Worm (Caenorhabditis elegans): ENCODE data around the gene T13A10.1.

DNA sequence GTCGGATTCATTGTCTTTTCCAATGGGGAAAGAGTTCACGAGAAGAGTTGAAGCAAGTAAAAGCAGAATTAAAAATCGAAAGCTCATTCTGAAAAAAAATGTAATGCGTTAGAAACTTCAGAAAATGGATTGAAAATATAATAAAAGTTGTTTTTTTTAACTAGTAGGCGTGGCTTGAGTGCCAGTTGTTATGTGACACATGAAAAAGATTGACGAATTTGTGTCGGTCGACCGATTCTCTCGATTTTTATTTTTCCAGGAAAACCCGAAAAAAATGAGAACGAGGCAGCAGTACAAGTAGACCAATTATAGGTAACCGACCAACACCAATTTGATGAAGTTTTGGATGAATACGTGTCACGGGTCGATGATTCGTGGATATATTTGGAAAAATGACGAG, 16.1 kb upstream of the T13A10.1 start, which contains the start of gene nlp-16:
- TF ChIP-seq scrt-1 (GFP tag; IDR thresholded peaks at IDR 0.05) (no peak), ama-1 (optimal IDR thresholded peaks at IDR 0.05) (no peak), ets-7 (tag; optimal IDR thresholded peaks at IDR 0.05) (no peak), tra-4 (tag; optimal IDR thresholded peaks at IDR 0.05) (no peak)

Data from whole organism, early embryonic.